Fruit fly (Drosophila melanogaster) whole organism, embryonic: Measurements from ENCODE around the gene CG12075.

Experiments
- Aef1 ChIP-seq: fragments of 200-800 bp; sonication (Bioruptor generic); IDR thresholded peaks from 3 replicates; pipeline ENCODE4 v1.3.6; 2022; ENCODE audit warnings: missing biosample characterization, missing genetic modification characterization
- Antp ChIP-seq: fragments of 200-800 bp; sonication (Bioruptor generic); optimal IDR thresholded peaks from 3 replicates; lab custom pipeline; 2016; ENCODE audit warnings: missing biosample characterization, missing genetic modification characterization
- Bteb2 ChIP-seq: fragments of 200-800 bp; sonication (Bioruptor generic); optimal IDR thresholded peaks from 2 replicates; lab custom pipeline; 2016; ENCODE audit warnings: missing biosample characterization, missing genetic modification characterization
- CG10267 ChIP-seq: fragments of 200-800 bp; sonication (Bioruptor generic); optimal IDR thresholded peaks from 2 replicates; lab custom pipeline; 2018; ENCODE audit warnings: missing biosample characterization, mild to moderate bottlenecking, missing genetic modification characterization, moderate library complexity
- CG10366 ChIP-seq: fragments of 200-800 bp; sonication (Bioruptor generic); IDR thresholded peaks from 2 replicates; pipeline ENCODE4 v1.3.6; 2022; ENCODE audit warnings: missing biosample characterization, missing genetic modification characterization
- CG12104 ChIP-seq: fragments of 200-800 bp; sonication (Bioruptor generic); optimal IDR thresholded peaks from 3 replicates; lab custom pipeline; 2016; ENCODE audit warnings: missing biosample characterization, missing genetic modification characterization
- CG1233 ChIP-seq: fragments of 200-800 bp; sonication (Bioruptor generic); optimal IDR thresholded peaks from 4 replicates; lab custom pipeline; 2018; ENCODE audit warnings: missing biosample characterization, mild to moderate bottlenecking, missing genetic modification characterization
- CG12391 ChIP-seq: fragments of 200-800 bp; sonication (Bioruptor generic); optimal IDR thresholded peaks from 3 replicates; lab custom pipeline; 2018; ENCODE audit warnings: missing biosample characterization, mild to moderate bottlenecking, missing genetic modification characterization, moderate library complexity
- CG13424 ChIP-seq: fragments of 200-800 bp; sonication (Bioruptor generic); optimal IDR thresholded peaks from 2 replicates; lab custom pipeline; 2019; ENCODE audit warnings: missing biosample characterization, mild to moderate bottlenecking, missing genetic modification characterization, moderate library complexity
- CG13624 ChIP-seq: fragments of 200-800 bp; sonication (Bioruptor generic); optimal IDR thresholded peaks from 2 replicates; lab custom pipeline; 2016; ENCODE audit warnings: missing biosample characterization, missing genetic modification characterization
- CG15269 ChIP-seq: fragments of 200-800 bp; sonication (Bioruptor generic); optimal IDR thresholded peaks from 2 replicates; lab custom pipeline; 2018; ENCODE audit warnings: missing biosample characterization, mild to moderate bottlenecking, missing genetic modification characterization, moderate library complexity
- CG17359 ChIP-seq: fragments of 200-800 bp; sonication (Bioruptor generic); optimal IDR thresholded peaks from 3 replicates; lab custom pipeline; 2018; ENCODE audit warnings: missing biosample characterization, mild to moderate bottlenecking, missing genetic modification characterization, moderate library complexity
- CG17385 ChIP-seq: fragments of 200-800 bp; sonication (Bioruptor generic); optimal IDR thresholded peaks from 3 replicates; lab custom pipeline; 2018; ENCODE audit warnings: missing biosample characterization, mild to moderate bottlenecking, missing genetic modification characterization
- CG2120 ChIP-seq: fragments of 200-800 bp; sonication (Bioruptor generic); optimal IDR thresholded peaks from 3 replicates; lab custom pipeline; 2016; ENCODE audit warnings: missing biosample characterization, missing genetic modification characterization
- CG3065 ChIP-seq: fragments of 200-800 bp; sonication (Bioruptor generic); optimal IDR thresholded peaks from 2 replicates; lab custom pipeline; 2016; ENCODE audit warnings: missing biosample characterization, missing genetic modification characterization
- CG32772 ChIP-seq: fragments of 200-800 bp; sonication (Bioruptor generic); IDR thresholded peaks from 2 replicates; pipeline ENCODE4 v1.3.6; 2022; ENCODE audit warnings: missing biosample characterization, missing genetic modification characterization
- CG34376 ChIP-seq: fragments of 200-800 bp; sonication (Bioruptor generic); optimal IDR thresholded peaks from 2 replicates; lab custom pipeline; 2018; ENCODE audit warnings: missing biosample characterization, mild to moderate bottlenecking, missing genetic modification characterization
- CG4282 ChIP-seq: fragments of 200-800 bp; sonication (Bioruptor generic); optimal IDR thresholded peaks from 2 replicates; lab custom pipeline; 2016; ENCODE audit warnings: missing biosample characterization, missing genetic modification characterization
- CG7357 ChIP-seq: fragments of 200-800 bp; sonication (Bioruptor generic); IDR thresholded peaks from 3 replicates; pipeline ENCODE4 v1.3.6; 2022; ENCODE audit warnings: missing biosample characterization, missing genetic modification characterization
- CG7786 ChIP-seq: fragments of 200-800 bp; sonication (Bioruptor generic); optimal IDR thresholded peaks from 2 replicates; lab custom pipeline; 2016; ENCODE audit warnings: missing biosample characterization, missing genetic modification characterization
- D19B ChIP-seq: fragments of 200-800 bp; sonication (Bioruptor generic); optimal IDR thresholded peaks from 2 replicates; lab custom pipeline; 2017; ENCODE audit warnings: missing biosample characterization, mild to moderate bottlenecking, missing genetic modification characterization
- Dbx ChIP-seq: fragments of 200-800 bp; sonication (Bioruptor generic); IDR thresholded peaks from 3 replicates; pipeline ENCODE4 v1.3.6; 2022; ENCODE audit warnings: missing biosample characterization, missing genetic modification characterization
- ERR ChIP-seq: fragments of 200-800 bp; sonication (Bioruptor generic); optimal IDR thresholded peaks from 2 replicates; lab custom pipeline; 2016; ENCODE audit warnings: missing biosample characterization, missing genetic modification characterization
- Fer2 ChIP-seq: fragments of 200-800 bp; sonication (Bioruptor generic); optimal IDR thresholded peaks from 2 replicates; lab custom pipeline; 2018; ENCODE audit warnings: missing biosample characterization, mild to moderate bottlenecking, missing genetic modification characterization, moderate library complexity
- Hmr ChIP-seq: fragments of 200-800 bp; sonication (Bioruptor generic); optimal IDR thresholded peaks from 3 replicates; lab custom pipeline; 2017; ENCODE audit warnings: mild to moderate bottlenecking, missing biosample characterization, missing genetic modification reagents, missing genetic modification characterization
- Lhr ChIP-seq: fragments of 200-800 bp; sonication (Bioruptor generic); optimal IDR thresholded peaks from 3 replicates; lab custom pipeline; 2017; ENCODE audit warnings: mild to moderate bottlenecking, missing biosample characterization, missing genetic modification reagents, missing genetic modification characterization
- MBD-R2 ChIP-seq: fragments of 200-800 bp; sonication (Bioruptor generic); IDR thresholded peaks from 2 replicates; pipeline ENCODE4 v1.3.6; 2022; ENCODE audit warnings: missing biosample characterization, missing genetic modification characterization
- MTF-1 ChIP-seq: fragments of 200-800 bp; sonication (Bioruptor generic); optimal IDR thresholded peaks from 2 replicates; lab custom pipeline; 2018; ENCODE audit warnings: missing biosample characterization, mild to moderate bottlenecking, missing genetic modification characterization, borderline replicate concordance
- Mad ChIP-seq: fragments of 200-800 bp; sonication (Bioruptor generic); optimal IDR thresholded peaks from 2 replicates; lab custom pipeline; 2016; ENCODE audit warnings: missing biosample characterization, missing genetic modification characterization
- NC2α ChIP-seq: fragments of 200-800 bp; sonication (Bioruptor generic); optimal IDR thresholded peaks from 2 replicates; lab custom pipeline; 2016; ENCODE audit warnings: missing biosample characterization, missing genetic modification characterization
- Optix ChIP-seq: fragments of 200-800 bp; sonication (Bioruptor generic); IDR thresholded peaks from 3 replicates; pipeline ENCODE4 v1.3.6; 2022; ENCODE audit warnings: missing biosample characterization, missing genetic modification characterization
- Six4 ChIP-seq: fragments of 200-800 bp; sonication (Bioruptor generic); optimal IDR thresholded peaks from 2 replicates; lab custom pipeline; 2016; ENCODE audit warnings: missing biosample characterization, missing genetic modification characterization
- Vsx1 ChIP-seq: fragments of 200-800 bp; sonication (Bioruptor generic); optimal IDR thresholded peaks from 2 replicates; lab custom pipeline; 2017; ENCODE audit warnings: missing biosample characterization, mild to moderate bottlenecking, missing genetic modification characterization, missing genetic modification reagents
- Xrp1 ChIP-seq: fragments of 200-800 bp; sonication (Bioruptor generic); IDR thresholded peaks from 2 replicates; pipeline ENCODE4 v1.3.6; 2022; ENCODE audit warnings: missing biosample characterization, missing genetic modification characterization
- abd-A ChIP-seq: fragments of 200-800 bp; sonication (Bioruptor generic); optimal IDR thresholded peaks from 3 replicates; lab custom pipeline; 2019; ENCODE audit warnings: missing biosample characterization, mild to moderate bottlenecking, missing genetic modification characterization, moderate library complexity
- cg ChIP-seq: fragments of 200-800 bp; sonication (Bioruptor generic); optimal IDR thresholded peaks from 3 replicates; lab custom pipeline; 2019; ENCODE audit warnings: missing biosample characterization, mild to moderate bottlenecking, missing genetic modification characterization, moderate library complexity
- croc ChIP-seq: fragments of 200-800 bp; sonication (Bioruptor generic); conservative IDR thresholded peaks from 3 replicates; pipeline ENCODE4 v1.3.6; 2022; ENCODE audit warnings: missing biosample characterization, missing genetic modification characterization
- crp ChIP-seq, 2 experiments: fragments of 200-800 bp; sonication (Bioruptor generic); optimal IDR thresholded peaks; 2 replicates in 1 of 2; 3 replicates in 1 of 2; lab custom pipeline; 2017; ENCODE audit warnings: missing biosample characterization in 2 of 2, missing genetic modification characterization in 2 of 2, mild to moderate bottlenecking in 1 of 2, moderate library complexity in 1 of 2
- danr ChIP-seq: fragments of 200-800 bp; sonication (Bioruptor generic); IDR thresholded peaks from 2 replicates; pipeline ENCODE4 v1.3.6; 2022; ENCODE audit warnings: missing biosample characterization, missing genetic modification characterization
- emc ChIP-seq: fragments of 200-800 bp; sonication (Bioruptor generic); optimal IDR thresholded peaks from 2 replicates; lab custom pipeline; 2016; ENCODE audit warnings: missing biosample characterization, missing genetic modification characterization
- eyg ChIP-seq: fragments of 200-800 bp; sonication (Bioruptor generic); optimal IDR thresholded peaks from 3 replicates; lab custom pipeline; 2016; ENCODE audit warnings: missing biosample characterization, missing genetic modification characterization
- grau ChIP-seq: fragments of 200-800 bp; optimal IDR thresholded peaks from 3 replicates; lab custom pipeline; 2019; ENCODE audit warnings: missing biosample characterization, mild to moderate bottlenecking, missing genetic modification characterization, moderate library complexity
- h ChIP-seq: fragments of >200 bp; optimal IDR thresholded peaks from 2 replicates; lab custom pipeline; 2017
- lola ChIP-seq, 3 experiments: fragments of >200 bp in 2 of 3; fragments of 200-800 bp in 1 of 3; sonication (Bioruptor generic) in 1 of 3; optimal IDR thresholded peaks; 2 replicates each; lab custom pipeline; 2017 to 2019; ENCODE audit warnings: missing biosample characterization in 3 of 3, missing genetic modification characterization in 3 of 3, mild to moderate bottlenecking in 1 of 3, moderate library complexity in 1 of 3
- lov ChIP-seq, 2 experiments: fragments of 200-800 bp in 1 of 2; fragments of >200 bp in 1 of 2; sonication (Bioruptor generic) in 1 of 2; IDR thresholded peaks in 1 of 2; optimal IDR thresholded peaks in 1 of 2; 2 replicates in 1 of 2; 3 replicates in 1 of 2; pipeline versions ENCODE4 v1.3.6 to Lab custom; 2017 to 2022; ENCODE audit warnings: missing biosample characterization in 1 of 2, missing genetic modification characterization in 1 of 2
- oc ChIP-seq: fragments of 200-800 bp; sonication (Bioruptor generic); optimal IDR thresholded peaks from 2 replicates; lab custom pipeline; 2018; ENCODE audit warnings: missing biosample characterization, mild to moderate bottlenecking, missing genetic modification characterization, moderate library complexity
- phol ChIP-seq: fragments of 200-800 bp; sonication (Bioruptor generic); optimal IDR thresholded peaks from 3 replicates; lab custom pipeline; 2018; ENCODE audit warnings: missing biosample characterization, mild to moderate bottlenecking, missing genetic modification characterization, moderate library complexity
- repo ChIP-seq: fragments of 200-800 bp; sonication (Bioruptor generic); optimal IDR thresholded peaks from 2 replicates; lab custom pipeline; 2016; ENCODE audit warnings: missing biosample characterization, missing genetic modification characterization
- sima ChIP-seq: fragments of 200-800 bp; sonication (Bioruptor generic); optimal IDR thresholded peaks from 2 replicates; lab custom pipeline; 2016; ENCODE audit warnings: missing biosample characterization, missing genetic modification characterization
- tio ChIP-seq: fragments of 200-800 bp; sonication (Bioruptor generic); optimal IDR thresholded peaks from 2 replicates; lab custom pipeline; 2017; ENCODE audit warnings: missing biosample characterization, missing genetic modification characterization, inconsistent platforms
- tna ChIP-seq: fragments of 200-800 bp; sonication (Bioruptor generic); IDR thresholded peaks from 2 replicates; pipeline ENCODE4 v1.3.6; 2022; ENCODE audit warnings: missing biosample characterization, missing genetic modification characterization; ENCODE audit not compliant: partially characterized antibody

CG12075 gene

DNA sequence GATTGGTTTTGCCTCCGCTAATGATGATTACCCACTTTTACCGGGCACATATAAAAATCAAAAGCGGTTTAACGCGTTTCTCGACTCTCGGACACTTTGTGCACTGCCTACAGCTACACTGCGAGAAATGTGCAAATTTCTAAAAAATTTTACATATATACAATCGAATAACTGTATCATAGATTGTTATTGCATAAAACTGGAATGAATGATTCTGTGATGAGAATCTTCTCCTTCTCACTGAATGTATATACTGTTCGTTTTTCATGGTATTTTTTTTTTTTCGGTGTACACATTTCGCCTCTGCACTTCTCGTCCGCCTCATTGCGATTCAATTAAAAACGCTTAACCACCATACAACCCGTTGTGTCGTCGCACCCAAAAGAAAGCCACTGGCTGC, 23.1 kb downstream of the CG12075 start (continued):
- TF ChIP-seq lov (optimal IDR thresholded peaks at IDR 0.05; lab: Kevin White, UChicago) (no peak), lov (GFP tag; IDR thresholded peaks at IDR 0.05; lab: Robert Waterston, UW) (no peak), CG4282 (GFP tag; lab: Kevin White, UChicago) (no peak), Optix (GFP tag; lab: Robert Waterston, UW) (no peak), phol (tag; lab: Kevin White, UChicago) (peak; percentile 65), cg (GFP tag; lab: Kevin White, UChicago) (no peak), CG17359 (tag; lab: Kevin White, UChicago) (peak; percentile 68), Aef1 (GFP tag; lab: Robert Waterston, UW) (no peak), CG32772 (GFP tag; lab: Robert Waterston, UW) (peak; percentile 57; the same call in 1 of the 2 replicates), sima (GFP tag; lab: Kevin White, UChicago) (no peak), tna (GFP tag; lab: Robert Waterston, UW) (no peak), h (lab: Kevin White, UChicago) (no peak), CG13624 (GFP tag; lab: Kevin White, UChicago) (no peak), lola (GFP tag; optimal IDR thresholded peaks at IDR 0.05; lab: Kevin White, UChicago) (peak in 1 of 3 experiments; percentile 7), crp (GFP tag; optimal IDR thresholded peaks at IDR 0.05; lab: Kevin White, UChicago) (no peak), Xrp1 (peak; percentile 33; the same call in 1 of the 2 replicates), CG12104 (GFP tag; lab: Kevin White, UChicago) (no peak), grau (peak; percentile 23), Dbx (GFP tag; lab: Robert Waterston, UW) (no peak), CG2120 (GFP tag; lab: Kevin White, UChicago) (no peak), Mad (GFP tag; lab: Kevin White, UChicago) (no peak), oc (tag; lab: Kevin White, UChicago) (peak; percentile 37), D19B (no peak), CG10267 (tag; lab: Kevin White, UChicago) (peak; percentile 17), CG7357 (no peak), MTF-1 (GFP tag; lab: Kevin White, UChicago) (no peak), CG3065 (GFP tag; lab: Kevin White, UChicago) (no peak), CG10366 (peak; percentile 19; the same call in 1 of the 2 replicates), danr (no peak), Antp (GFP tag; lab: Kevin White, UChicago) (no peak), eyg (GFP tag; lab: Kevin White, UChicago) (no peak), CG1233 (GFP tag; lab: Kevin White, UChicago) (no peak), CG7786 (no peak), Vsx1 (GFP tag; lab: Kevin White, UChicago) (no peak), Hmr (GFP tag; lab: Kevin White, UChicago) (no peak), Six4 (GFP tag; lab: Kevin White, UChicago) (peak; percentile 32), CG15269 (tag; lab: Kevin White, UChicago) (no peak), CG34376 (GFP tag; lab: Kevin White, UChicago) (no peak), ERR (no peak), croc (GFP tag; lab: Robert Waterston, UW) (peak; percentile 21; the same call in 1 of the 3 replicates), tio (GFP tag; lab: Kevin White, UChicago) (no peak), CG13424 (tag; lab: Kevin White, UChicago) (peak; percentile 53), repo (GFP tag; lab: Kevin White, UChicago) (no peak), CG12391 (tag; lab: Kevin White, UChicago) (peak; percentile 39), CG17385 (GFP tag; lab: Kevin White, UChicago) (peak; percentile 28), Fer2 (tag; lab: Kevin White, UChicago) (no peak), MBD-R2 (GFP tag; lab: Robert Waterston, UW) (no peak), Bteb2 (GFP tag; lab: Kevin White, UChicago) (no peak), emc (GFP tag; lab: Kevin White, UChicago) (no peak), abd-A (tag; lab: Kevin White, UChicago) (no peak), Lhr (GFP tag; lab: Kevin White, UChicago) (no peak), NC2α (no peak)
